Fruit fly (Drosophila melanogaster) whole organism, embryonic: ENCODE data around the gene pall.

Experiments
- Adf1 ChIP-seq: fragments of 200-800 bp; sonication (Bioruptor generic); IDR thresholded peaks from 2 replicates; pipeline ENCODE4 v1.3.6; 2022; ENCODE audit warnings: missing biosample characterization, missing genetic modification characterization
- Antp ChIP-seq: fragments of 200-800 bp; sonication (Bioruptor generic); optimal IDR thresholded peaks from 3 replicates; lab custom pipeline; 2016; ENCODE audit warnings: missing biosample characterization, missing genetic modification characterization
- B-H1 ChIP-seq: fragments of 200-800 bp; sonication (Bioruptor generic); IDR thresholded peaks from 3 replicates; pipeline ENCODE4 v1.3.6; 2022; ENCODE audit warnings: missing biosample characterization, missing genetic modification characterization
- CG1024 ChIP-seq: fragments of 200-800 bp; sonication (Bioruptor generic); IDR thresholded peaks from 2 replicates; pipeline ENCODE4 v1.3.6; 2022; ENCODE audit warnings: missing biosample characterization, missing genetic modification characterization
- CG10462 ChIP-seq: fragments of 200-800 bp; sonication (Bioruptor generic); optimal IDR thresholded peaks from 2 replicates; lab custom pipeline; 2016; ENCODE audit warnings: missing biosample characterization, missing genetic modification characterization
- CG11247 ChIP-seq: fragments of 200-800 bp; sonication (Bioruptor generic); IDR thresholded peaks from 2 replicates; pipeline ENCODE4 v1.3.6; 2022; ENCODE audit warnings: missing biosample characterization, missing genetic modification characterization
- CG11456 ChIP-seq: fragments of 200-800 bp; sonication (Bioruptor generic); IDR thresholded peaks from 3 replicates; pipeline ENCODE4 v1.3.6; 2022; ENCODE audit warnings: missing biosample characterization, missing genetic modification characterization
- CG12219 ChIP-seq: fragments of 200-800 bp; sonication (Bioruptor generic); optimal IDR thresholded peaks from 3 replicates; lab custom pipeline; 2018; ENCODE audit warnings: missing biosample characterization, mild to moderate bottlenecking, missing genetic modification characterization
- CG1233 ChIP-seq: fragments of 200-800 bp; sonication (Bioruptor generic); optimal IDR thresholded peaks from 4 replicates; lab custom pipeline; 2018; ENCODE audit warnings: missing biosample characterization, mild to moderate bottlenecking, missing genetic modification characterization
- CG12744 ChIP-seq: fragments of 200-800 bp; sonication (Bioruptor generic); optimal IDR thresholded peaks from 2 replicates; lab custom pipeline; 2016; ENCODE audit warnings: missing biosample characterization, missing genetic modification characterization
- CG14860 ChIP-seq: fragments of 200-800 bp; sonication (Bioruptor generic); IDR thresholded peaks from 3 replicates; pipeline ENCODE4 v1.3.6; 2022; ENCODE audit warnings: missing biosample characterization, missing genetic modification characterization; ENCODE audit not compliant: partially characterized antibody
- CG1603 ChIP-seq: fragments of 200-800 bp; sonication (Bioruptor generic); optimal IDR thresholded peaks from 2 replicates; lab custom pipeline; 2019; ENCODE audit warnings: missing biosample characterization, mild to moderate bottlenecking, missing genetic modification characterization, moderate library complexity
- CG17802 ChIP-seq: fragments of 200-800 bp; sonication (Bioruptor generic); optimal IDR thresholded peaks from 2 replicates; lab custom pipeline; 2018; ENCODE audit warnings: missing biosample characterization, mild to moderate bottlenecking, missing genetic modification characterization, moderate library complexity
- CG18619 ChIP-seq: fragments of 200-800 bp; sonication (Bioruptor generic); optimal IDR thresholded peaks from 3 replicates; lab custom pipeline; 2017; ENCODE audit warnings: missing biosample characterization, mild to moderate bottlenecking, missing genetic modification characterization
- CG2889 ChIP-seq: fragments of 200-800 bp; sonication (Bioruptor generic); IDR thresholded peaks from 3 replicates; pipeline ENCODE4 v1.3.6; 2022; ENCODE audit warnings: missing biosample characterization, missing genetic modification characterization
- CG32532 ChIP-seq: fragments of 200-800 bp; sonication (Bioruptor generic); IDR thresholded peaks from 2 replicates; pipeline ENCODE4 v1.3.6; 2022; ENCODE audit warnings: missing biosample characterization, missing genetic modification characterization
- CG34376 ChIP-seq: fragments of 200-800 bp; sonication (Bioruptor generic); optimal IDR thresholded peaks from 2 replicates; lab custom pipeline; 2018; ENCODE audit warnings: missing biosample characterization, mild to moderate bottlenecking, missing genetic modification characterization
- CG4707 ChIP-seq: fragments of 200-800 bp; sonication (Bioruptor generic); optimal IDR thresholded peaks from 2 replicates; lab custom pipeline; 2018; ENCODE audit warnings: missing biosample characterization, mild to moderate bottlenecking, missing genetic modification characterization, moderate library complexity
- CG4730 ChIP-seq: fragments of 200-800 bp; sonication (Bioruptor generic); IDR thresholded peaks from 2 replicates; pipeline ENCODE4 v1.3.6; 2022; ENCODE audit warnings: missing biosample characterization, missing genetic modification characterization
- CG6254 ChIP-seq: fragments of 200-800 bp; sonication (Bioruptor generic); optimal IDR thresholded peaks from 3 replicates; lab custom pipeline; 2017; ENCODE audit warnings: mild to moderate bottlenecking, missing biosample characterization, missing genetic modification reagents, missing genetic modification characterization
- CG7839 ChIP-seq: fragments of 200-800 bp; sonication (Bioruptor generic); optimal IDR thresholded peaks from 3 replicates; lab custom pipeline; 2018; ENCODE audit warnings: missing biosample characterization, mild to moderate bottlenecking, missing genetic modification characterization, moderate library complexity
- CG7963 ChIP-seq: fragments of 200-800 bp; sonication (Bioruptor generic); IDR thresholded peaks from 3 replicates; pipeline ENCODE4 v1.3.6; 2022; ENCODE audit warnings: missing biosample characterization, missing genetic modification characterization; ENCODE audit not compliant: partially characterized antibody
- CG9609 ChIP-seq: fragments of 200-800 bp; sonication (Bioruptor generic); optimal IDR thresholded peaks from 3 replicates; lab custom pipeline; 2016; ENCODE audit warnings: missing biosample characterization, missing genetic modification characterization
- Camta ChIP-seq: fragments of 200-800 bp; sonication (Bioruptor generic); optimal IDR thresholded peaks from 2 replicates; lab custom pipeline; 2016; ENCODE audit warnings: missing biosample characterization, missing genetic modification characterization
- ERR ChIP-seq: fragments of 200-800 bp; sonication (Bioruptor generic); optimal IDR thresholded peaks from 2 replicates; lab custom pipeline; 2016; ENCODE audit warnings: missing biosample characterization, missing genetic modification characterization
- H15 ChIP-seq: fragments of 200-800 bp; sonication (Bioruptor generic); IDR thresholded peaks from 3 replicates; pipeline ENCODE4 v1.3.6; 2022; ENCODE audit warnings: missing biosample characterization, missing genetic modification characterization
- H2.0 ChIP-seq: fragments of 200-800 bp; sonication (Bioruptor generic); IDR thresholded peaks from 2 replicates; pipeline ENCODE4 v1.3.6; 2022; ENCODE audit warnings: missing biosample characterization, missing genetic modification characterization
- Nf-YB ChIP-seq: fragments of 200-800 bp; sonication (Bioruptor generic); optimal IDR thresholded peaks from 3 replicates; lab custom pipeline; 2019; ENCODE audit warnings: missing biosample characterization, mild to moderate bottlenecking, missing genetic modification characterization, moderate library complexity
- Opbp ChIP-seq: fragments of 200-800 bp; sonication (Bioruptor generic); IDR thresholded peaks from 3 replicates; pipeline ENCODE4 v1.3.6; 2022; ENCODE audit warnings: missing biosample characterization, missing genetic modification characterization; ENCODE audit not compliant: partially characterized antibody
- Sox100B ChIP-seq: fragments of 200-800 bp; sonication (Bioruptor generic); optimal IDR thresholded peaks from 3 replicates; lab custom pipeline; 2018; ENCODE audit warnings: missing biosample characterization, mild to moderate bottlenecking, missing genetic modification characterization
- aop ChIP-seq: fragments of 200-800 bp; sonication (Bioruptor generic); IDR thresholded peaks from 2 replicates; pipeline ENCODE4 v1.3.6; 2022; ENCODE audit warnings: missing biosample characterization, missing genetic modification characterization
- chif ChIP-seq, 2 experiments: fragments of 200-800 bp; sonication (Bioruptor generic); optimal IDR thresholded peaks; 3 replicates each; lab custom pipeline; 2016; ENCODE audit warnings: missing biosample characterization in 2 of 2, missing genetic modification characterization in 2 of 2
- da ChIP-seq: fragments of 200-800 bp; sonication (Bioruptor generic); optimal IDR thresholded peaks from 2 replicates; lab custom pipeline; 2016; ENCODE audit warnings: missing biosample characterization, missing genetic modification characterization
- emc ChIP-seq: fragments of 200-800 bp; sonication (Bioruptor generic); optimal IDR thresholded peaks from 2 replicates; lab custom pipeline; 2016; ENCODE audit warnings: missing biosample characterization, missing genetic modification characterization
- gce ChIP-seq: fragments of 200-800 bp; sonication (Bioruptor generic); IDR thresholded peaks from 3 replicates; pipeline ENCODE4 v1.3.6; 2022; ENCODE audit warnings: missing biosample characterization, missing genetic modification characterization
- grn ChIP-seq: fragments of 200-800 bp; sonication (Bioruptor generic); optimal IDR thresholded peaks from 3 replicates; lab custom pipeline; 2017; ENCODE audit warnings: missing biosample characterization, missing genetic modification characterization
- hbn ChIP-seq: fragments of 200-800 bp; sonication (Bioruptor generic); IDR thresholded peaks from 2 replicates; pipeline ENCODE4 v1.3.6; 2022; ENCODE audit warnings: missing biosample characterization, missing genetic modification characterization; ENCODE audit not compliant: partially characterized antibody
- hth ChIP-seq: fragments of >200 bp; optimal IDR thresholded peaks from 2 replicates; lab custom pipeline; 2017; ENCODE audit warnings: inconsistent platforms
- insv ChIP-seq, 2 experiments: fragments of 200-800 bp; sonication (Bioruptor generic); optimal IDR thresholded peaks; 3 replicates each; lab custom pipeline; 2016 to 2018; ENCODE audit warnings: missing biosample characterization in 2 of 2, missing genetic modification characterization in 2 of 2
- lab ChIP-seq: fragments of 200-800 bp; sonication (Bioruptor generic); optimal IDR thresholded peaks from 3 replicates; lab custom pipeline; 2017; ENCODE audit warnings: missing biosample characterization, missing genetic modification characterization, mild to moderate bottlenecking, moderate library complexity, missing genetic modification reagents
- luna ChIP-seq: fragments of 200-800 bp; sonication (Bioruptor generic); optimal IDR thresholded peaks from 2 replicates; lab custom pipeline; 2016; ENCODE audit warnings: missing biosample characterization, missing genetic modification characterization
- nerfin-1 ChIP-seq: fragments of 200-800 bp; sonication (Bioruptor generic); optimal IDR thresholded peaks from 3 replicates; lab custom pipeline; 2019; ENCODE audit warnings: missing biosample characterization, mild to moderate bottlenecking, missing genetic modification characterization, moderate library complexity
- pzg ChIP-seq: fragments of 200-800 bp; sonication (Bioruptor generic); optimal IDR thresholded peaks from 3 replicates; lab custom pipeline; 2018; ENCODE audit warnings: missing biosample characterization, mild to moderate bottlenecking, missing genetic modification characterization, moderate library complexity
- rib ChIP-seq: fragments of 200-800 bp; sonication (Bioruptor generic); IDR thresholded peaks from 2 replicates; pipeline ENCODE4 v1.3.6; 2022; ENCODE audit warnings: missing biosample characterization, missing genetic modification characterization
- sens-2 ChIP-seq: fragments of 200-800 bp; sonication (Bioruptor generic); IDR thresholded peaks from 2 replicates; pipeline ENCODE4 v1.3.6; 2022; ENCODE audit warnings: missing biosample characterization, missing genetic modification characterization
- unpg ChIP-seq: fragments of 200-800 bp; sonication (Bioruptor generic); optimal IDR thresholded peaks from 3 replicates; lab custom pipeline; 2018; ENCODE audit warnings: missing biosample characterization, mild to moderate bottlenecking, missing genetic modification characterization, moderate library complexity
- wek ChIP-seq: fragments of 200-800 bp; sonication (Bioruptor generic); optimal IDR thresholded peaks from 3 replicates; lab custom pipeline; 2018; ENCODE audit warnings: missing biosample characterization, mild to moderate bottlenecking, missing genetic modification characterization, moderate library complexity
- wor ChIP-seq: fragments of 200-800 bp; sonication (Bioruptor generic); IDR thresholded peaks from 2 replicates; pipeline ENCODE4 v1.3.6; 2022; ENCODE audit warnings: missing biosample characterization, missing genetic modification characterization
- yki ChIP-seq: fragments of >200 bp; optimal IDR thresholded peaks from 3 replicates; lab custom pipeline; 2018
- z ChIP-seq: fragments of 200-800 bp; sonication (Bioruptor generic); IDR thresholded peaks from 3 replicates; pipeline ENCODE4 v1.3.6; 2022; ENCODE audit warnings: missing biosample characterization, missing genetic modification characterization
- zen ChIP-seq: fragments of 200-800 bp; sonication (Bioruptor generic); optimal IDR thresholded peaks from 3 replicates; lab custom pipeline; 2018; ENCODE audit warnings: missing biosample characterization, mild to moderate bottlenecking, missing genetic modification characterization, moderate library complexity

The pall gene

dm6 chr3L:9476829-9477228 is 10.8 kb downstream of the pall start, which contains the start of the genes Uch-L5 and Jarid2 (continued):
- TF ChIP-seq z (GFP tag; lab: Robert Waterston, UW) (no peak), CG11247 (0 out of 2 replicates have a peak, but pooled peaks have one; percentile 6), Opbp (GFP tag; lab: Robert Waterston, UW) (peak; percentile 69), hth (lab: Kevin White, UChicago) (no peak), CG7963 (0 out of 3 replicates have a peak, but pooled peaks have one; percentile 8), insv (GFP tag; optimal IDR thresholded peaks at IDR 0.05; lab: Kevin White, UChicago) (peak in 1 of 2 experiments; percentile 37), H2.0 (GFP tag; lab: Robert Waterston, UW) (no peak), CG14860 (GFP tag; lab: Robert Waterston, UW) (no peak), da (GFP tag; lab: Kevin White, UChicago) (peak; percentile 37), hbn (GFP tag; lab: Robert Waterston, UW) (no peak), CG32532 (GFP tag; lab: Robert Waterston, UW) (0 out of 2 replicates have a peak, but pooled peaks have one; percentile 23), Nf-YB (peak; percentile 48), lab (peak; percentile 65), CG7839 (tag; lab: Kevin White, UChicago) (no peak), emc (GFP tag; lab: Kevin White, UChicago) (peak; percentile 34), CG11456 (GFP tag; lab: Robert Waterston, UW) (peak; percentile 70; the same call in 2 of the 3 replicates), gce (no peak), sens-2 (GFP tag; lab: Robert Waterston, UW) (no peak), rib (GFP tag; lab: Robert Waterston, UW) (peak; percentile 81), CG4707 (GFP tag; lab: Kevin White, UChicago) (no peak), H15 (GFP tag; lab: Robert Waterston, UW) (0 out of 3 replicates have a peak, but pooled peaks have one; percentile 40), ERR (peak; percentile 61), CG1024 (no peak), CG12219 (no peak), Antp (GFP tag; lab: Kevin White, UChicago) (peak; percentile 78), CG12744 (GFP tag; lab: Kevin White, UChicago) (peak; percentile 11), CG34376 (GFP tag; lab: Kevin White, UChicago) (peak; percentile 42), chif (GFP tag; optimal IDR thresholded peaks at IDR 0.05; lab: Kevin White, UChicago) (peak; percentile 33 to 38), CG6254 (GFP tag; lab: Kevin White, UChicago) (no peak), CG4730 (no peak), zen (peak; percentile 38), wek (GFP tag; lab: Kevin White, UChicago) (peak; percentile 49), pzg (GFP tag; lab: Kevin White, UChicago) (peak; percentile 95), Camta (peak; percentile 55), aop (no peak), unpg (GFP tag; lab: Kevin White, UChicago) (no peak), CG1233 (GFP tag; lab: Kevin White, UChicago) (peak; percentile 23), B-H1 (GFP tag; lab: Robert Waterston, UW) (no peak), CG2889 (GFP tag; lab: Robert Waterston, UW) (no peak), Adf1 (GFP tag; lab: Robert Waterston, UW) (peak; percentile 60), luna (GFP tag; lab: Kevin White, UChicago) (no peak), CG1603 (tag; lab: Kevin White, UChicago) (peak; percentile 91), grn (GFP tag; lab: Kevin White, UChicago) (no peak), CG10462 (GFP tag; lab: Kevin White, UChicago) (no peak), nerfin-1 (peak; percentile 27), yki (lab: Kevin White, UChicago) (no peak), CG18619 (GFP tag; lab: Kevin White, UChicago) (peak; percentile 6), wor (GFP tag; lab: Robert Waterston, UW) (no peak), CG9609 (GFP tag; lab: Kevin White, UChicago) (peak; percentile 25), CG17802 (tag; lab: Kevin White, UChicago) (no peak), Sox100B (GFP tag; lab: Kevin White, UChicago) (no peak)
